Fruit fly (Drosophila melanogaster): ENCODE data around the gene CG46397.

DNA sequence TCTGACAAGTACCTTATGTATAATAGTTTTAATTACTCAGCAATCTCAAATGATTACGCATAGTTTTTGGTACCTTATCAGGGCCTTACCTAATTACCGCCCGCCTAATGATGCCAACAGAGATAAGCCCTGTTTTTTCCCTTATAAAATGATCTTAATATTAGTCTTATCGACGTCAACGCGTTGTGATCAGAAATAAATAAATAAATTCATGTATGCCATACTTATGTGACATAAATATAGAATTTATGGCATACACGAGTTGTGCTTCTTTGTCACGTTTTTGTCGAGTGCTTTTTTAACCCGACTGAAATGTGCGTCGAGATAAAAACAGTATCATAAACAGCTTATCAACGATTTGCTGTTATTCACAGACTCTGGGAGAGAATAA lies 9.3 kb downstream of the CG46397 start:
- TF ChIP-seq Myc (optimal IDR thresholded peaks at IDR 0.05) (no peak), psq (optimal IDR thresholded peaks at IDR 0.05) (no peak), insv (optimal IDR thresholded peaks at IDR 0.05) (no peak), Sin3A (optimal IDR thresholded peaks at IDR 0.05) (no peak), h (optimal IDR thresholded peaks at IDR 0.05) (no peak), ttk (optimal IDR thresholded peaks at IDR 0.05) (no peak)
